Worm (Caenorhabditis elegans) whole organism, L3 larva: ENCODE results near the gene npl-4.1.

Experiments used
- R02D3.7 ChIP-seq: fragments of 150-350 bp; optimal IDR thresholded peaks from 2 replicates; lab custom pipeline; 2014; ENCODE audit warnings: missing biosample characterization, missing genetic modification characterization
- ZK546.5 ChIP-seq: sonication (generic microtip); optimal IDR thresholded peaks from 2 replicates; lab custom pipeline; 2017; ENCODE audit warnings: missing biosample characterization, missing genetic modification characterization
- ama-1 ChIP-seq: fragments of 150-350 bp; optimal IDR thresholded peaks from 2 replicates; lab custom pipeline; 2018
- ceh-16 ChIP-seq: sonication (generic microtip); optimal IDR thresholded peaks from 2 replicates; lab custom pipeline; 2017; ENCODE audit warnings: missing biosample characterization, missing genetic modification characterization
- ceh-28 ChIP-seq: fragments of 150-350 bp; optimal IDR thresholded peaks from 2 replicates; lab custom pipeline; 2014; ENCODE audit warnings: missing biosample characterization, missing genetic modification reagents, missing genetic modification characterization
- ceh-82 ChIP-seq: fragments of 150-350 bp; optimal IDR thresholded peaks from 2 replicates; lab custom pipeline; 2014; ENCODE audit warnings: missing biosample characterization, missing genetic modification characterization
- ceh-9 ChIP-seq: sonication (generic microtip); optimal IDR thresholded peaks from 2 replicates; lab custom pipeline; 2018; ENCODE audit warnings: missing biosample characterization, missing genetic modification characterization
- elt-1 ChIP-seq: fragments of 150-350 bp; optimal IDR thresholded peaks from 2 replicates; lab custom pipeline; 2014; ENCODE audit warnings: missing biosample characterization, missing genetic modification characterization
- elt-2 ChIP-seq: sonication (generic microtip); optimal IDR thresholded peaks from 2 replicates; lab custom pipeline; 2016; ENCODE audit warnings: missing genetic modification reagents, mild to moderate bottlenecking, missing genetic modification characterization, missing compliant biosample characterization
- elt-3 ChIP-seq, 3 experiments: fragments of 150-350 bp in 1 of 3; sonication (generic microtip) in 2 of 3; optimal IDR thresholded peaks; 2 replicates in 2 of 3; 4 replicates in 1 of 3; lab custom pipeline; 2014 to 2017; ENCODE audit warnings: missing biosample characterization in 3 of 3, missing genetic modification characterization in 3 of 3
- eor-1 ChIP-seq, 2 experiments: fragments of 150-350 bp; optimal IDR thresholded peaks; 2 replicates each; lab custom pipeline; 2014 to 2018; ENCODE audit warnings: missing biosample characterization in 2 of 2, missing genetic modification characterization in 2 of 2
- fkh-10 ChIP-seq: sonication (generic microtip); optimal IDR thresholded peaks from 2 replicates; lab custom pipeline; 2017; ENCODE audit warnings: missing biosample characterization, missing genetic modification reagents, missing genetic modification characterization
- fos-1 ChIP-seq: fragments of 150-350 bp; optimal IDR thresholded peaks from 2 replicates; lab custom pipeline; 2014; ENCODE audit warnings: missing biosample characterization, missing genetic modification characterization
- hmg-11 ChIP-seq: sonication (generic microtip); optimal IDR thresholded peaks from 2 replicates; lab custom pipeline; 2016; ENCODE audit warnings: missing genetic modification characterization, missing compliant biosample characterization
- lin-15B ChIP-seq: fragments of 150-350 bp; optimal IDR thresholded peaks from 2 replicates; lab custom pipeline; 2014; ENCODE audit warnings: missing biosample characterization, missing genetic modification characterization
- lin-39 ChIP-seq: fragments of 150-350 bp; optimal IDR thresholded peaks from 2 replicates; lab custom pipeline; 2018; ENCODE audit warnings: missing biosample characterization, missing genetic modification reagents, missing genetic modification characterization
- lsy-12 ChIP-seq: sonication (generic microtip); optimal IDR thresholded peaks from 2 replicates; lab custom pipeline; 2016; ENCODE audit warnings: mild to moderate bottlenecking, missing genetic modification characterization, missing compliant biosample characterization
- mdl-1 ChIP-seq: fragments of 150-350 bp; optimal IDR thresholded peaks from 2 replicates; lab custom pipeline; 2014; ENCODE audit warnings: missing biosample characterization, missing genetic modification characterization
- mml-1 ChIP-seq: fragments of 150-350 bp; sonication (generic microtip); optimal IDR thresholded peaks from 3 replicates; lab custom pipeline; 2014; ENCODE audit warnings: missing biosample characterization, missing genetic modification characterization
- nhr-12 ChIP-seq: fragments of 150-350 bp; optimal IDR thresholded peaks from 2 replicates; lab custom pipeline; 2014; ENCODE audit warnings: missing biosample characterization, missing genetic modification characterization
- nhr-23 ChIP-seq: fragments of 150-350 bp; optimal IDR thresholded peaks from 2 replicates; lab custom pipeline; 2014; ENCODE audit warnings: missing biosample characterization, missing genetic modification reagents, missing genetic modification characterization
- nhr-237 ChIP-seq: fragments of 150-350 bp; optimal IDR thresholded peaks from 2 replicates; lab custom pipeline; 2014; ENCODE audit warnings: missing biosample characterization, missing genetic modification characterization
- nhr-25 ChIP-seq: sonication (generic microtip); optimal IDR thresholded peaks from 2 replicates; lab custom pipeline; 2017; ENCODE audit warnings: missing biosample characterization, missing genetic modification characterization
- nhr-43 ChIP-seq: sonication (generic microtip); optimal IDR thresholded peaks from 2 replicates; lab custom pipeline; 2016; ENCODE audit warnings: mild to moderate bottlenecking, missing genetic modification characterization, missing compliant biosample characterization; ENCODE audit not compliant: poor library complexity, severe bottlenecking
- nhr-76 ChIP-seq: fragments of 150-350 bp; sonication (generic microtip); optimal IDR thresholded peaks from 5 replicates; lab custom pipeline; 2014; ENCODE audit warnings: missing biosample characterization, missing genetic modification characterization
- nhr-77 ChIP-seq: fragments of 150-350 bp; optimal IDR thresholded peaks from 2 replicates; lab custom pipeline; 2014; ENCODE audit warnings: missing biosample characterization, missing genetic modification characterization
- skn-1 ChIP-seq: fragments of 150-350 bp; optimal IDR thresholded peaks from 2 replicates; lab custom pipeline; 2014; ENCODE audit warnings: missing biosample characterization, missing genetic modification characterization
- snpc-4 ChIP-seq: fragments of 150-350 bp; optimal IDR thresholded peaks from 2 replicates; lab custom pipeline; 2014; ENCODE audit warnings: missing biosample characterization, missing genetic modification characterization
- tbx-2 ChIP-seq: sonication (generic microtip); optimal IDR thresholded peaks from 2 replicates; lab custom pipeline; 2016; ENCODE audit warnings: mild to moderate bottlenecking, missing genetic modification characterization, missing compliant biosample characterization
- unc-39 ChIP-seq: sonication (generic microtip); optimal IDR thresholded peaks from 4 replicates; lab custom pipeline; 2017; ENCODE audit warnings: missing biosample characterization, missing genetic modification characterization
- unc-62 ChIP-seq: fragments of 150-350 bp; sonication (generic microtip); optimal IDR thresholded peaks from 4 replicates; lab custom pipeline; 2014; ENCODE audit warnings: missing biosample characterization, missing genetic modification reagents, missing genetic modification characterization
- ztf-4 ChIP-seq: fragments of 150-350 bp; optimal IDR thresholded peaks from 2 replicates; lab custom pipeline; 2014; ENCODE audit warnings: missing biosample characterization, missing genetic modification characterization

npl-4.1 gene

ce11 chrII:5599326-5600044, 31.7 kb upstream of the npl-4.1 start, which contains the start of gene C17G10.10 (continued):
- TF ChIP-seq mml-1 (tag; lab: Kevin White, UChicago) (no peak), ceh-9 (tag; lab: Kevin White, UChicago) (no peak), R02D3.7 (peak; percentile 10), nhr-25 (tag; lab: Kevin White, UChicago) (peak; percentile 82), fos-1 (tag; lab: Kevin White, UChicago) (no peak)
- TF ChIP-seq, all 47 proteins: peak for 25

DNA sequence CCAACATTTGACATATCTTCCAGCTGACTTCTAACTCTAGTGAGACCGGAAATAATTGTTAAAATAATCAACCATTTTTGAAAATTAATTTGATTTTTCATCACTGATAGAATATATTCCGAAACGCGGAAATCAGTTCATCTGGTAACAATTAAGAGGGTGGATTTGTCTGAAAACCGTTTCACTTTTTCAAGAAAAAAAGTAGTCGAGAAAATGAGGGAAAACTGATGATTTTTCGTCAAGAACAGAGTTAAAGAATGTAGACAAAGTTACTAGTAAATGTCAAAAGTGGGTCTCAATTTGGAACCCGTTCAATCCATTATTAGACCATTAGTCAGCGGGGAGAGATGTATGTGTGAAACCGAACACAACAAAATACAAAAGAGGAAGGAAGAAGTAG, 28.0 kb upstream of the npl-4.1 start, which contains the start of gene C17G10.6:
C17G10.6 (minus strand) TSS at position 101 of the 400 bp plus-strand sequence.
- no peak for TF ChIP-seq nhr-77 (tag; lab: Kevin White, UChicago)
- no peak for TF ChIP-seq lsy-12 (tag; lab: Kevin White, UChicago)
- TF ChIP-seq lin-15B (tag; lab: Kevin White, UChicago): no peak
- TF ChIP-seq, all 47 proteins: peak for 0

DNA sequence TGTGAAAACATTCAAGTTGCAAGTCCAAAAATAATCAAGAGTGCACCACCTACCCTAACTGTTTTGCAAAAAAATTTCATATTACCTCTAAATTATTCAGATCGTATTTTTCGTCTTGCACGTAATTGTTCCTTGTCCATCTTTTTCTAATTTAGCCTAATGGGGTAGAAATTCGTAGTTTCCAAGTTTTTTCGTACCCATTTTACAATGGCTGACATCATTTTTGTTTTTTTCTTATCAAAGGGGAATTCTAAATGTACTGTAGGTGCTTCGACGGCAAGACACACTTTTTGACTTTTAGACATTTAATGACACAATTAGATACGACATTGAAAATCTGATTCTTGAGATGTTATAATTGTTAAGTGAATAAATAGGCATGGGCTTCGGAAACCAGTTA, 26.7 kb upstream of the npl-4.1 start:
- TF ChIP-seq ceh-16 (tag; lab: Kevin White, UChicago) (no peak), ama-1 (no peak)
- TF ChIP-seq, all 47 proteins: peak for 0

ce11 chrII:5605538-5605945, 25.6 kb upstream of the npl-4.1 start:
- TF ChIP-seq snpc-4: no peak
- TF ChIP-seq unc-62 (GFP tag; lab: Kevin White, UChicago): peak; percentile 93
- no peak for TF ChIP-seq skn-1 (tag; lab: Kevin White, UChicago)
- TF ChIP-seq fos-1 (tag; lab: Kevin White, UChicago): no peak
- TF ChIP-seq eor-1 (tag; optimal IDR thresholded peaks at IDR 0.05; lab: Kevin White, UChicago): no peak
- peak; percentile 22 for TF ChIP-seq nhr-77 (tag; lab: Kevin White, UChicago)
- peak; percentile 89 for TF ChIP-seq elt-2
- peak; percentile 39 for TF ChIP-seq tbx-2 (tag; lab: Kevin White, UChicago)
- peak; percentile 72 for TF ChIP-seq elt-1
- no peak for TF ChIP-seq lin-39 (tag; lab: Kevin White, UChicago)
- no peak for TF ChIP-seq mml-1 (tag; lab: Kevin White, UChicago)
- TF ChIP-seq R02D3.7: peak; percentile 40
- TF ChIP-seq ceh-16 (tag; lab: Kevin White, UChicago): no peak
- peak; percentile 5 for TF ChIP-seq lsy-12 (tag; lab: Kevin White, UChicago)
- no peak for TF ChIP-seq unc-39 (tag; lab: Kevin White, UChicago)
- TF ChIP-seq nhr-12 (tag; lab: Kevin White, UChicago): no peak
- peak; percentile 80 for TF ChIP-seq ceh-28 (tag; lab: Kevin White, UChicago)
- TF ChIP-seq nhr-43: peak; percentile 90
- no peak for TF ChIP-seq fkh-10
- TF ChIP-seq elt-3 (tag; optimal IDR thresholded peaks at IDR 0.05; lab: Kevin White, UChicago): peak; percentile 93 to 96 (median 93)
- no peak for TF ChIP-seq ZK546.5 (tag; lab: Kevin White, UChicago)
- TF ChIP-seq nhr-76 (tag; lab: Kevin White, UChicago): peak; percentile 48
- TF ChIP-seq ceh-82: no peak
- TF ChIP-seq ztf-4 (tag; lab: Kevin White, UChicago): no peak
- peak; percentile 94 for TF ChIP-seq nhr-23
- TF ChIP-seq nhr-25 (tag; lab: Kevin White, UChicago): peak; percentile 85
- no peak for TF ChIP-seq lin-15B (tag; lab: Kevin White, UChicago)
- no peak for TF ChIP-seq nhr-237 (tag; lab: Kevin White, UChicago)
- TF ChIP-seq ceh-9 (tag; lab: Kevin White, UChicago): no peak
- TF ChIP-seq mdl-1 (tag; lab: Kevin White, UChicago): peak; percentile 23

- TF ChIP-seq fos-1 (tag; lab: Kevin White, UChicago) (no peak), hmg-11 (tag; lab: Kevin White, UChicago) (no peak)
Measured at ce11 chrII:5607756-5608155, 23.4 kb upstream of the npl-4.1 start, which contains the start of gene C17G10.7. Gene C17G10.7 (minus strand): TSS chrII:5607856.
